Worm (Caenorhabditis elegans) whole organism, late embryonic: ENCODE data around the gene C28C12.12.

Experiments
- T23F11.4 ChIP-seq: fragments of 200-800 bp; sonication (Bioruptor generic); optimal IDR thresholded peaks from 2 replicates; lab custom pipeline; 2018; ENCODE audit warnings: mild to moderate bottlenecking, missing genetic modification characterization, missing compliant biosample characterization
- ahr-1 ChIP-seq: sonication (generic microtip); optimal IDR thresholded peaks from 2 replicates; lab custom pipeline; 2016; ENCODE audit warnings: missing genetic modification characterization, missing compliant biosample characterization
- fkh-10 ChIP-seq: fragments of 150-350 bp; optimal IDR thresholded peaks from 2 replicates; lab custom pipeline; 2014; ENCODE audit warnings: missing biosample characterization, missing genetic modification reagents, missing genetic modification characterization
- nfya-1 ChIP-seq: sonication (generic microtip); optimal IDR thresholded peaks from 2 replicates; lab custom pipeline; 2017; ENCODE audit warnings: missing genetic modification characterization, mild to moderate bottlenecking, missing compliant biosample characterization, antibody characterized with exemption, moderate library complexity
- sox-2 ChIP-seq: fragments of 200-800 bp; sonication (Bioruptor generic); IDR thresholded peaks from 2 replicates; pipeline ENCODE4 v1.3.6; 2022; ENCODE audit warnings: missing genetic modification reagents, missing genetic modification characterization, missing compliant biosample characterization
- sox-4 ChIP-seq: sonication (generic microtip); optimal IDR thresholded peaks from 2 replicates; lab custom pipeline; 2017; ENCODE audit warnings: mild to moderate bottlenecking, missing genetic modification characterization, inconsistent platforms, missing compliant biosample characterization

DNA sequence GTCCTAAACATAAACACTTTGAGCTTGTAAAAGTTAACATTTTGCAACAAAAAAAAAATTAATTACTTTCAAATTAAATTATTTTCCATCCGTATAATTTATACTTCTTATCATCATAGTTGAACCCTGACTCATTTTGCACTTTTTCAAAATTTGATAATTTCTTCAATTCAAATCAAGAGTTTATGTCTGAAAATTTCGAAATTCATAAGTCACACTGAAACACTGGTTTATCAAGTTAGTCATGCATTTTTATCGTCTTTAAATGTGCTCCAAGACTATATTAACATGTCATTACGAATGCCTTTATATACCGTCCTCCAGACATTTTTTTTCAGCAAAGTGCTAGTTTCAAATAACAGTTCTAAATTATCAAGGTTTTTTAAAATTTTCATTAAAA is 43.5 kb upstream of the C28C12.12 start:
- TF ChIP-seq T23F11.4 = no peak
- TF ChIP-seq fkh-10 (GFP tag; lab: Kevin White, UChicago) = no peak
- TF ChIP-seq ahr-1 (tag; lab: Kevin White, UChicago) = no peak
- no peak for TF ChIP-seq sox-4 (tag; lab: Kevin White, UChicago)
- TF ChIP-seq nfya-1 (tag; lab: Kevin White, UChicago) = no peak
- no peak for TF ChIP-seq sox-2 (GFP tag; lab: Robert Waterston, UW)
